Worm (Caenorhabditis elegans) whole organism, L4 larva: ENCODE measurements around the gene sdpn-1.

Source experiments
- D1046.2 ChIP-seq: fragments of 200-800 bp; sonication (Bioruptor generic); IDR thresholded peaks from 2 replicates; pipeline ENCODE4 v1.3.6; 2022; ENCODE audit warnings: missing genetic modification characterization, missing compliant biosample characterization
- F37D6.2 ChIP-seq: sonication (generic microtip); optimal IDR thresholded peaks from 2 replicates; lab custom pipeline; 2016; ENCODE audit warnings: mild to moderate bottlenecking, missing genetic modification characterization, missing compliant biosample characterization
- T20F7.1 ChIP-seq: fragments of 200-800 bp; sonication (Bioruptor generic); optimal IDR thresholded peaks from 2 replicates; lab custom pipeline; 2018; ENCODE audit warnings: mild to moderate bottlenecking, missing genetic modification characterization, missing compliant biosample characterization
- T26A8.4 ChIP-seq: fragments of 200-800 bp; sonication (Bioruptor generic); IDR thresholded peaks from 2 replicates; pipeline ENCODE4 v1.3.6; 2022; ENCODE audit warnings: missing genetic modification characterization, missing compliant biosample characterization
- Y105C5A.15 ChIP-seq: fragments of 200-800 bp; sonication (Bioruptor generic); IDR thresholded peaks from 2 replicates; pipeline ENCODE4 v1.3.6; 2022; ENCODE audit warnings: missing genetic modification characterization, missing compliant biosample characterization
- Y5F2A.4 ChIP-seq: fragments of 200-800 bp; sonication (Bioruptor generic); optimal IDR thresholded peaks from 2 replicates; lab custom pipeline; 2018; ENCODE audit warnings: mild to moderate bottlenecking, missing genetic modification characterization, missing compliant biosample characterization
- Y75B8A.6 ChIP-seq: fragments of 200-800 bp; sonication (Bioruptor generic); IDR thresholded peaks from 2 replicates; pipeline ENCODE4 v1.3.6; 2022; ENCODE audit warnings: missing genetic modification reagents, missing genetic modification characterization, missing compliant biosample characterization
- aha-1 ChIP-seq: fragments of 150-350 bp; peaks from one replicate; lab custom pipeline; 2014; ENCODE audit warnings: missing biosample characterization, missing genetic modification characterization
- ama-1 ChIP-seq: fragments of 150-350 bp; optimal IDR thresholded peaks from 2 replicates; lab custom pipeline; 2014; ENCODE audit warnings: inconsistent platforms, mixed read lengths
- arid-1 ChIP-seq: fragments of 200-800 bp; sonication (Bioruptor generic); conservative IDR thresholded peaks from 2 replicates; pipeline ENCODE4 v1.3.6; 2022; ENCODE audit warnings: missing genetic modification reagents, missing genetic modification characterization, missing compliant biosample characterization
- ceh-20 ChIP-seq: fragments of 200-800 bp; sonication (Bioruptor generic); IDR thresholded peaks from 2 replicates; pipeline ENCODE4 v1.3.6; 2022; ENCODE audit warnings: missing genetic modification reagents, missing genetic modification characterization, missing compliant biosample characterization
- ceh-28 ChIP-seq: fragments of 150-350 bp; optimal IDR thresholded peaks from 2 replicates; lab custom pipeline; 2014; ENCODE audit warnings: missing biosample characterization, missing genetic modification reagents, missing genetic modification characterization
- ceh-32 ChIP-seq: sonication (generic microtip); optimal IDR thresholded peaks from 2 replicates; lab custom pipeline; 2016; ENCODE audit warnings: mild to moderate bottlenecking, missing genetic modification characterization, missing compliant biosample characterization; ENCODE audit not compliant: poor library complexity
- cey-2 ChIP-seq: sonication (generic microtip); optimal IDR thresholded peaks from 3 replicates; lab custom pipeline; 2017; ENCODE audit warnings: missing genetic modification characterization, mild to moderate bottlenecking, missing compliant biosample characterization, antibody characterized with exemption, borderline replicate concordance; ENCODE audit not compliant: insufficient read depth
- daf-12 ChIP-seq: fragments of 150-350 bp; optimal IDR thresholded peaks from 2 replicates; lab custom pipeline; 2014; ENCODE audit warnings: missing biosample characterization, missing genetic modification reagents, missing genetic modification characterization
- daf-16 ChIP-seq, 3 experiments: sonication (generic microtip); optimal IDR thresholded peaks; 2 replicates each; lab custom pipeline; 2016 to 2017; ENCODE audit warnings: missing genetic modification characterization in 3 of 3, missing genetic modification reagents in 3 of 3, mild to moderate bottlenecking in 2 of 3, missing compliant biosample characterization in 2 of 3, missing biosample characterization in 1 of 3, moderate library complexity in 1 of 3
- daf-19 ChIP-seq: fragments of 200-800 bp; sonication (Bioruptor generic); conservative IDR thresholded peaks from 2 replicates; pipeline ENCODE4 v1.3.6; 2022; ENCODE audit warnings: missing genetic modification characterization, missing compliant biosample characterization
- dmd-6 ChIP-seq: fragments of 200-800 bp; sonication (Bioruptor generic); IDR thresholded peaks from 2 replicates; pipeline ENCODE4 v1.3.6; 2022; ENCODE audit warnings: missing genetic modification reagents, missing genetic modification characterization, missing compliant biosample characterization
- dmd-8 ChIP-seq: fragments of 200-800 bp; sonication (Bioruptor generic); IDR thresholded peaks from 2 replicates; pipeline ENCODE4 v1.3.6; 2022; ENCODE audit warnings: missing genetic modification characterization, missing compliant biosample characterization
- dve-1 ChIP-seq: sonication (generic microtip); optimal IDR thresholded peaks from 2 replicates; lab custom pipeline; 2017; ENCODE audit warnings: antibody characterized with exemption, mild to moderate bottlenecking, missing genetic modification characterization, missing compliant biosample characterization; ENCODE audit not compliant: insufficient read depth
- egl-43 ChIP-seq: fragments of 200-800 bp; sonication (Bioruptor generic); IDR thresholded peaks from 2 replicates; pipeline ENCODE4 v1.3.6; 2022; ENCODE audit warnings: missing genetic modification reagents, missing genetic modification characterization, missing compliant biosample characterization
- fos-1 ChIP-seq: fragments of 150-350 bp; optimal IDR thresholded peaks from 2 replicates; lab custom pipeline; 2014; ENCODE audit warnings: missing biosample characterization, missing genetic modification characterization
- gei-8 ChIP-seq: fragments of 200-800 bp; sonication (Bioruptor generic); optimal IDR thresholded peaks from 2 replicates; lab custom pipeline; 2018; ENCODE audit warnings: mild to moderate bottlenecking, missing genetic modification characterization, missing compliant biosample characterization
- hmg-1.1 ChIP-seq: fragments of 200-800 bp; sonication (Bioruptor generic); IDR thresholded peaks from 2 replicates; pipeline ENCODE4 v1.3.6; 2022; ENCODE audit warnings: missing genetic modification reagents, missing genetic modification characterization, missing compliant biosample characterization
- lin-15B ChIP-seq: fragments of 150-350 bp; sonication (generic microtip); optimal IDR thresholded peaks from 3 replicates; lab custom pipeline; 2014; ENCODE audit warnings: missing biosample characterization, missing genetic modification characterization
- lin-29 ChIP-seq: fragments of 200-800 bp; sonication (Bioruptor generic); IDR thresholded peaks from 2 replicates; pipeline ENCODE4 v1.3.6; 2022; ENCODE audit warnings: missing genetic modification reagents, missing genetic modification characterization, missing compliant biosample characterization
- lin-39 ChIP-seq: fragments of 150-350 bp; optimal IDR thresholded peaks from 2 replicates; lab custom pipeline; 2014; ENCODE audit warnings: missing biosample characterization, missing genetic modification reagents, missing genetic modification characterization
- lsy-2 ChIP-seq, 2 experiments: fragments of 150-350 bp in 1 of 2; sonication (generic microtip) in 1 of 2; optimal IDR thresholded peaks; 2 replicates each; lab custom pipeline; 2014 to 2017; ENCODE audit warnings: missing biosample characterization in 2 of 2, missing genetic modification characterization in 2 of 2
- mdl-1 ChIP-seq, 2 experiments: fragments of 150-350 bp in 1 of 2; sonication (generic microtip) in 1 of 2; optimal IDR thresholded peaks; 2 replicates each; lab custom pipeline; 2014 to 2017; ENCODE audit warnings: missing biosample characterization in 2 of 2, missing genetic modification characterization in 2 of 2
- mdt-29 ChIP-seq: fragments of 200-800 bp; sonication (Bioruptor generic); IDR thresholded peaks from 2 replicates; pipeline ENCODE4 v1.3.6; 2022; ENCODE audit warnings: missing genetic modification reagents, missing genetic modification characterization, missing compliant biosample characterization
- mxl-2 ChIP-seq: fragments of 200-800 bp; sonication (Bioruptor generic); conservative IDR thresholded peaks from 2 replicates; pipeline ENCODE4 v1.3.6; 2022; ENCODE audit warnings: missing genetic modification reagents, missing genetic modification characterization, missing compliant biosample characterization
- mxl-3 ChIP-seq: fragments of 200-800 bp; sonication (Bioruptor generic); optimal IDR thresholded peaks from 2 replicates; lab custom pipeline; 2018; ENCODE audit warnings: mild to moderate bottlenecking, missing genetic modification characterization, missing compliant biosample characterization
- nhr-10 ChIP-seq: fragments of 150-350 bp; optimal IDR thresholded peaks from 2 replicates; lab custom pipeline; 2014; ENCODE audit warnings: missing biosample characterization, missing genetic modification characterization
- nhr-102 ChIP-seq: sonication (generic microtip); optimal IDR thresholded peaks from 2 replicates; lab custom pipeline; 2016; ENCODE audit warnings: mild to moderate bottlenecking, missing genetic modification characterization, moderate library complexity, missing compliant biosample characterization
- nhr-28 ChIP-seq: fragments of 150-350 bp; optimal IDR thresholded peaks from 2 replicates; lab custom pipeline; 2014; ENCODE audit warnings: missing biosample characterization, missing genetic modification characterization
- nhr-41 ChIP-seq: fragments of 200-800 bp; sonication (Bioruptor generic); IDR thresholded peaks from 2 replicates; pipeline ENCODE4 v1.3.6; 2022; ENCODE audit warnings: missing genetic modification reagents, missing genetic modification characterization, missing compliant biosample characterization
- pha-4 ChIP-seq, 2 experiments: fragments of 150-350 bp in 1 of 2; fragments of 200-800 bp in 1 of 2; sonication (Bioruptor generic) in 1 of 2; IDR thresholded peaks in 1 of 2; optimal IDR thresholded peaks in 1 of 2; 2 replicates each; pipeline versions ENCODE4 v1.3.6 to Lab custom; 2014 to 2022; ENCODE audit warnings: missing genetic modification characterization in 2 of 2, missing genetic modification reagents in 2 of 2, missing biosample characterization in 1 of 2, missing compliant biosample characterization in 1 of 2
- rbr-2 ChIP-seq: sonication (generic microtip); optimal IDR thresholded peaks from 2 replicates; lab custom pipeline; 2016; ENCODE audit warnings: missing genotype, missing genetic modification characterization, missing compliant biosample characterization
- snpc-1.2 ChIP-seq: fragments of 200-800 bp; sonication (Bioruptor generic); IDR thresholded peaks from 2 replicates; pipeline ENCODE4 v1.3.6; 2022; ENCODE audit warnings: missing genetic modification reagents, missing genetic modification characterization, missing compliant biosample characterization
- snpc-4 ChIP-seq: fragments of 150-350 bp; optimal IDR thresholded peaks from 2 replicates; lab custom pipeline; 2014; ENCODE audit warnings: missing biosample characterization, missing genetic modification characterization
- spr-1 ChIP-seq: sonication (generic microtip); optimal IDR thresholded peaks from 2 replicates; lab custom pipeline; 2016; ENCODE audit warnings: mild to moderate bottlenecking, missing genetic modification characterization, missing compliant biosample characterization
- tag-97 ChIP-seq: fragments of 200-800 bp; sonication (Bioruptor generic); IDR thresholded peaks from 2 replicates; pipeline ENCODE4 v1.3.6; 2022; ENCODE audit warnings: missing genetic modification characterization, missing compliant biosample characterization
- tra-1 ChIP-seq: fragments of 200-800 bp; sonication (Bioruptor generic); IDR thresholded peaks from 2 replicates; pipeline ENCODE4 v1.3.6; 2022; ENCODE audit warnings: missing genetic modification reagents, missing genetic modification characterization, missing compliant biosample characterization
- unc-130 ChIP-seq: sonication (generic microtip); optimal IDR thresholded peaks from 2 replicates; lab custom pipeline; 2016; ENCODE audit warnings: missing genetic modification reagents, missing genetic modification characterization, missing compliant biosample characterization
- vab-7 ChIP-seq: fragments of 200-800 bp; sonication (Bioruptor generic); IDR thresholded peaks from 2 replicates; pipeline ENCODE4 v1.3.6; 2022; ENCODE audit warnings: missing genetic modification reagents, missing genetic modification characterization, missing compliant biosample characterization
- zag-1 ChIP-seq: fragments of 150-350 bp; optimal IDR thresholded peaks from 2 replicates; lab custom pipeline; 2014; ENCODE audit warnings: missing biosample characterization, missing genetic modification characterization
- zfp-2 ChIP-seq: sonication (generic microtip); optimal IDR thresholded peaks from 2 replicates; lab custom pipeline; 2016; ENCODE audit warnings: mild to moderate bottlenecking, missing genetic modification characterization, missing compliant biosample characterization
- zfp-3 ChIP-seq: fragments of 200-800 bp; sonication (Bioruptor generic); conservative IDR thresholded peaks from 2 replicates; pipeline ENCODE4 v1.3.6; 2022; ENCODE audit warnings: missing genetic modification reagents, missing genetic modification characterization, missing compliant biosample characterization
- zip-11 ChIP-seq: fragments of 200-800 bp; sonication (Bioruptor generic); IDR thresholded peaks from 2 replicates; pipeline ENCODE4 v1.3.6; 2022; ENCODE audit warnings: missing genetic modification characterization, missing compliant biosample characterization
- ztf-7 ChIP-seq: fragments of 150-350 bp; optimal IDR thresholded peaks from 2 replicates; lab custom pipeline; 2014; ENCODE audit warnings: missing biosample characterization, missing genetic modification characterization

Gene sdpn-1

DNA sequence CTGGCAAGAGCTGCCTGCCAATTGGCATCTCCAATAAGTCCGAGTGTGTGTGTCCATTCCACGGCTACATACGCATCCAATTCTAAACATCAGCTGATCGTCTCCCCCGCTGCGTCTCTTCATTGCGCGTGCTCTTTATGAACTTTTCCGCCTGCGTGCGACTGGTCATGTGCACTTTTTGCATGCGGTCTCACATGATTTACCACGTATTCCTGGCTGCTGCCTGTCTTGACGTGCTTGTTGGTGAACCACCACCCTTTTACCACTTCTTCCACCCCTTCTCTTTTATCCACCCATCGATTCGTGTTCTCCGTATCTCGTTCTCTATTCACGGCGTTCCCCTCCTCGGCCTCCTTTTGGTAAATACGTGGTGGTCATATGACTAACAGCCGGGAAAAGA is 46.5 kb downstream of the sdpn-1 start:
- TF ChIP-seq tag-97 (GFP tag; lab: Robert Waterston, UW) (no peak), daf-19 (GFP tag; lab: Robert Waterston, UW) (no peak), dmd-6 (GFP tag; lab: Robert Waterston, UW) (peak; percentile 92), mxl-2 (GFP tag; lab: Robert Waterston, UW) (no peak), ceh-20 (GFP tag; lab: Robert Waterston, UW) (peak; percentile 85), pha-4 (GFP tag; IDR thresholded peaks at IDR 0.05; lab: Robert Waterston, UW) (no peak), pha-4 (tag; optimal IDR thresholded peaks at IDR 0.05; lab: Kevin White, UChicago) (no peak), T20F7.1 (GFP tag; lab: Kevin White, UChicago) (no peak), dmd-8 (GFP tag; lab: Robert Waterston, UW) (no peak), nhr-102 (tag; lab: Kevin White, UChicago) (peak; percentile 53), nhr-41 (GFP tag; lab: Robert Waterston, UW) (no peak), nhr-28 (tag; lab: Kevin White, UChicago) (peak; percentile 63), D1046.2 (GFP tag; lab: Robert Waterston, UW) (0 out of 2 replicates have a peak, but pooled peaks have one; percentile 37), nhr-10 (tag; lab: Kevin White, UChicago) (no peak), Y5F2A.4 (no peak), lsy-2 (tag; optimal IDR thresholded peaks at IDR 0.05; lab: Kevin White, UChicago) (peak in 1 of 2 experiments; percentile 80), mxl-3 (GFP tag; lab: Kevin White, UChicago) (peak; percentile 81), Y75B8A.6 (no peak), hmg-1.1 (GFP tag; lab: Robert Waterston, UW) (peak; percentile 90), lin-15B (tag; lab: Kevin White, UChicago) (no peak), F37D6.2 (tag; lab: Kevin White, UChicago) (peak; percentile 80), egl-43 (GFP tag; lab: Robert Waterston, UW) (peak; percentile 82), ceh-28 (tag; lab: Kevin White, UChicago) (peak; percentile 25), daf-12 (tag; lab: Kevin White, UChicago) (no peak), T26A8.4 (GFP tag; lab: Robert Waterston, UW) (peak; percentile 64; the same call in 1 of the 2 replicates), snpc-4 (no peak), zfp-3 (GFP tag; lab: Robert Waterston, UW) (no peak), dve-1 (tag; lab: Kevin White, UChicago) (peak; percentile 46), fos-1 (tag; lab: Kevin White, UChicago) (no peak), gei-8 (GFP tag; lab: Kevin White, UChicago) (peak; percentile 67), Y105C5A.15 (no peak), lin-29 (GFP tag; lab: Robert Waterston, UW) (0 out of 2 replicates have a peak, but pooled peaks have one; percentile 40), ama-1 (lab: Kevin White, UChicago) (no peak), lin-39 (tag; lab: Kevin White, UChicago) (no peak), ztf-7 (peak; percentile 61), tra-1 (GFP tag; lab: Robert Waterston, UW) (peak; percentile 77; the same call in 1 of the 2 replicates), vab-7 (peak; percentile 40; the same call in 1 of the 2 replicates), zfp-2 (tag; lab: Kevin White, UChicago) (peak; percentile 34), zag-1 (tag; lab: Kevin White, UChicago) (no peak), cey-2 (no peak), unc-130 (no peak), aha-1 (peak; percentile 99), zip-11 (GFP tag; lab: Robert Waterston, UW) (no peak), rbr-2 (tag; lab: Kevin White, UChicago) (peak; percentile 83), mdt-29 (GFP tag; lab: Robert Waterston, UW) (peak; percentile 88), daf-16 (GFP tag; optimal IDR thresholded peaks at IDR 0.05; lab: Kevin White, UChicago) (no peak), daf-16 (tag; optimal IDR thresholded peaks at IDR 0.05; lab: Kevin White, UChicago) (no peak), spr-1 (peak; percentile 48), snpc-1.2 (GFP tag; lab: Robert Waterston, UW) (no peak), ceh-32 (peak; percentile 56), mdl-1 (tag; optimal IDR thresholded peaks at IDR 0.05; lab: Kevin White, UChicago) (peak; percentile 52 to 85), arid-1 (GFP tag; lab: Robert Waterston, UW) (no peak)
